Worm (Caenorhabditis elegans) whole organism, L3 larva: ENCODE measurements around the gene F45G2.7.

Experiments used
- R02D3.7 ChIP-seq: fragments of 150-350 bp; optimal IDR thresholded peaks from 2 replicates; lab custom pipeline; 2014; ENCODE audit warnings: missing biosample characterization, missing genetic modification characterization
- ZK546.5 ChIP-seq: sonication (generic microtip); optimal IDR thresholded peaks from 2 replicates; lab custom pipeline; 2017; ENCODE audit warnings: missing biosample characterization, missing genetic modification characterization
- ceh-16 ChIP-seq: sonication (generic microtip); optimal IDR thresholded peaks from 2 replicates; lab custom pipeline; 2017; ENCODE audit warnings: missing biosample characterization, missing genetic modification characterization
- ceh-28 ChIP-seq: fragments of 150-350 bp; optimal IDR thresholded peaks from 2 replicates; lab custom pipeline; 2014; ENCODE audit warnings: missing biosample characterization, missing genetic modification reagents, missing genetic modification characterization
- ceh-82 ChIP-seq: fragments of 150-350 bp; optimal IDR thresholded peaks from 2 replicates; lab custom pipeline; 2014; ENCODE audit warnings: missing biosample characterization, missing genetic modification characterization
- ceh-9 ChIP-seq: sonication (generic microtip); optimal IDR thresholded peaks from 2 replicates; lab custom pipeline; 2018; ENCODE audit warnings: missing biosample characterization, missing genetic modification characterization
- daf-12 ChIP-seq: fragments of 150-350 bp; optimal IDR thresholded peaks from 2 replicates; lab custom pipeline; 2014; ENCODE audit warnings: missing biosample characterization, missing genetic modification reagents, missing genetic modification characterization
- egl-27 ChIP-seq: sonication (generic microtip); optimal IDR thresholded peaks from 4 replicates; lab custom pipeline; 2017; ENCODE audit warnings: missing biosample characterization, missing genetic modification reagents, missing genetic modification characterization
- elt-1 ChIP-seq: fragments of 150-350 bp; optimal IDR thresholded peaks from 2 replicates; lab custom pipeline; 2014; ENCODE audit warnings: missing biosample characterization, missing genetic modification characterization
- elt-2 ChIP-seq: sonication (generic microtip); optimal IDR thresholded peaks from 2 replicates; lab custom pipeline; 2016; ENCODE audit warnings: missing genetic modification reagents, mild to moderate bottlenecking, missing genetic modification characterization, missing compliant biosample characterization
- elt-3 ChIP-seq, 3 experiments: fragments of 150-350 bp in 1 of 3; sonication (generic microtip) in 2 of 3; optimal IDR thresholded peaks; 2 replicates in 2 of 3; 4 replicates in 1 of 3; lab custom pipeline; 2014 to 2017; ENCODE audit warnings: missing biosample characterization in 3 of 3, missing genetic modification characterization in 3 of 3
- eor-1 ChIP-seq, 2 experiments: fragments of 150-350 bp; optimal IDR thresholded peaks; 2 replicates each; lab custom pipeline; 2014 to 2018; ENCODE audit warnings: missing biosample characterization in 2 of 2, missing genetic modification characterization in 2 of 2
- fkh-10 ChIP-seq: sonication (generic microtip); optimal IDR thresholded peaks from 2 replicates; lab custom pipeline; 2017; ENCODE audit warnings: missing biosample characterization, missing genetic modification reagents, missing genetic modification characterization
- fkh-2 ChIP-seq: fragments of 150-350 bp; optimal IDR thresholded peaks from 2 replicates; lab custom pipeline; 2014; ENCODE audit warnings: missing biosample characterization, missing genetic modification reagents, missing genetic modification characterization
- hmg-11 ChIP-seq: sonication (generic microtip); optimal IDR thresholded peaks from 2 replicates; lab custom pipeline; 2016; ENCODE audit warnings: missing genetic modification characterization, missing compliant biosample characterization
- jun-1 ChIP-seq: fragments of 150-350 bp; optimal IDR thresholded peaks from 2 replicates; lab custom pipeline; 2014; ENCODE audit warnings: missing biosample characterization, missing genetic modification reagents, missing genetic modification characterization
- lin-15B ChIP-seq: fragments of 150-350 bp; optimal IDR thresholded peaks from 2 replicates; lab custom pipeline; 2014; ENCODE audit warnings: missing biosample characterization, missing genetic modification characterization
- lin-39 ChIP-seq: fragments of 150-350 bp; optimal IDR thresholded peaks from 2 replicates; lab custom pipeline; 2018; ENCODE audit warnings: missing biosample characterization, missing genetic modification reagents, missing genetic modification characterization
- lsy-12 ChIP-seq: sonication (generic microtip); optimal IDR thresholded peaks from 2 replicates; lab custom pipeline; 2016; ENCODE audit warnings: mild to moderate bottlenecking, missing genetic modification characterization, missing compliant biosample characterization
- mdl-1 ChIP-seq: fragments of 150-350 bp; optimal IDR thresholded peaks from 2 replicates; lab custom pipeline; 2014; ENCODE audit warnings: missing biosample characterization, missing genetic modification characterization
- mml-1 ChIP-seq: fragments of 150-350 bp; sonication (generic microtip); optimal IDR thresholded peaks from 3 replicates; lab custom pipeline; 2014; ENCODE audit warnings: missing biosample characterization, missing genetic modification characterization
- nfya-1 ChIP-seq: sonication (generic microtip); optimal IDR thresholded peaks from 2 replicates; lab custom pipeline; 2017; ENCODE audit warnings: missing genetic modification characterization, mild to moderate bottlenecking, missing compliant biosample characterization, antibody characterized with exemption, moderate library complexity; ENCODE audit not compliant: insufficient read depth
- nhr-11 ChIP-seq: fragments of 150-350 bp; optimal IDR thresholded peaks from 2 replicates; lab custom pipeline; 2014; ENCODE audit warnings: missing biosample characterization, missing genetic modification characterization
- nhr-12 ChIP-seq: fragments of 150-350 bp; optimal IDR thresholded peaks from 2 replicates; lab custom pipeline; 2014; ENCODE audit warnings: missing biosample characterization, missing genetic modification characterization
- nhr-237 ChIP-seq: fragments of 150-350 bp; optimal IDR thresholded peaks from 2 replicates; lab custom pipeline; 2014; ENCODE audit warnings: missing biosample characterization, missing genetic modification characterization
- nhr-67 ChIP-seq: fragments of 150-350 bp; optimal IDR thresholded peaks from 2 replicates; lab custom pipeline; 2014; ENCODE audit warnings: missing biosample characterization, missing genetic modification characterization
- nhr-76 ChIP-seq: fragments of 150-350 bp; sonication (generic microtip); optimal IDR thresholded peaks from 5 replicates; lab custom pipeline; 2014; ENCODE audit warnings: missing biosample characterization, missing genetic modification characterization
- pha-4 ChIP-seq: fragments of 150-350 bp; optimal IDR thresholded peaks from 2 replicates; lab custom pipeline; 2014; ENCODE audit warnings: missing biosample characterization, missing genetic modification reagents, missing genetic modification characterization
- pqm-1 ChIP-seq: fragments of 150-350 bp; optimal IDR thresholded peaks from 2 replicates; lab custom pipeline; 2017; ENCODE audit warnings: missing biosample characterization, missing genetic modification characterization, inconsistent platforms
- skn-1 ChIP-seq: fragments of 150-350 bp; optimal IDR thresholded peaks from 2 replicates; lab custom pipeline; 2014; ENCODE audit warnings: missing biosample characterization, missing genetic modification characterization
- snpc-4 ChIP-seq: fragments of 150-350 bp; optimal IDR thresholded peaks from 2 replicates; lab custom pipeline; 2014; ENCODE audit warnings: missing biosample characterization, missing genetic modification characterization
- tbx-2 ChIP-seq: sonication (generic microtip); optimal IDR thresholded peaks from 2 replicates; lab custom pipeline; 2016; ENCODE audit warnings: mild to moderate bottlenecking, missing genetic modification characterization, missing compliant biosample characterization
- unc-62 ChIP-seq: fragments of 150-350 bp; sonication (generic microtip); optimal IDR thresholded peaks from 4 replicates; lab custom pipeline; 2014; ENCODE audit warnings: missing biosample characterization, missing genetic modification reagents, missing genetic modification characterization
- ztf-11 ChIP-seq: fragments of 150-350 bp; optimal IDR thresholded peaks from 2 replicates; lab custom pipeline; 2014; ENCODE audit warnings: missing biosample characterization, missing genetic modification characterization
- ztf-4 ChIP-seq: fragments of 150-350 bp; optimal IDR thresholded peaks from 2 replicates; lab custom pipeline; 2014; ENCODE audit warnings: missing biosample characterization, missing genetic modification characterization

F45G2.7 gene

DNA sequence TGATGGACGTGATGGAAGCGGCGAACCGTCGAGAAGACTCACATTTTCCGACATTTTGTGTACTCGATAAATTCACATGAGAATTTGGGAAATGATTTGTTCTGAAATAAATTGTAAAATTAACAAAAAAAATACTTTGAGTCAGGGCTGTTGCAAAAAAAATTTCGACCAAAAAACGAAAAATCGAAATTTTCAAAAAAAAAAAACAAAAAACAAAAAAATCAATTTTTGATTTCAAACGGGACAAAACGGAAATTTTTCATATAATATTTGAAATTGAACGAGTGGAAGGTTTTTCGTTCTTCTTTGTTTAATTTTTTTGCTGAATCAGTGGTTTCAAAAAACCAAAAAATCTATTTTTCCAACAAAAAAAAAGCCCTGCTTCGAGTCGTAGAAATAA is 20.9 kb upstream of the F45G2.7 start, which contains the start of gene cua-1:
cua-1 (minus strand) TSS at position 101 of the 400 bp plus-strand sequence.
- TF ChIP-seq nhr-76 (tag; lab: Kevin White, UChicago) (no peak), ceh-28 (no peak), ceh-9 (tag; lab: Kevin White, UChicago) (no peak), lsy-12 (tag; lab: Kevin White, UChicago) (no peak), pqm-1 (tag; lab: Kevin White, UChicago) (no peak), daf-12 (no peak), elt-3 (tag; optimal IDR thresholded peaks at IDR 0.05; lab: Kevin White, UChicago) (no peak), mdl-1 (tag; lab: Kevin White, UChicago) (no peak)

DNA sequence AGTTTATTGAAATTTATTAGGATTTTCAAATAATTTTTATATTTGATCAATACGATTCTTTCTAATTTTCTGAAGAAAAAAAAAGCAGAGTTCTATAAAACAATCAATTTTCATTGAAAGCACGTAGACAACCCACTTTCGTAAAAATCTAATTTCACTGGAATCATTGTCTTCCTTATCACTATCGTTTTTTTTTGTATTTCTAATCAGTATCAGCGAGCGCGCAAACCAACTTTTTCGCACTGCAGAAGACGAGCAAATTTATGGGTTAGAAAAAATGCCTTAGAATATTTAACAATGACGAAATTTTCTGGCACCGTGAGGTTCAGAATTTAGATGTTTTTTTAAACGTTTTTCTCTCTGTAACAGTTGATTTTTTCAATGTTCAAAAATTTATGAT is 18.5 kb upstream of the F45G2.7 start:
- TF ChIP-seq elt-2 (tag; lab: Kevin White, UChicago) (peak; percentile 62), daf-12 (no peak)

DNA sequence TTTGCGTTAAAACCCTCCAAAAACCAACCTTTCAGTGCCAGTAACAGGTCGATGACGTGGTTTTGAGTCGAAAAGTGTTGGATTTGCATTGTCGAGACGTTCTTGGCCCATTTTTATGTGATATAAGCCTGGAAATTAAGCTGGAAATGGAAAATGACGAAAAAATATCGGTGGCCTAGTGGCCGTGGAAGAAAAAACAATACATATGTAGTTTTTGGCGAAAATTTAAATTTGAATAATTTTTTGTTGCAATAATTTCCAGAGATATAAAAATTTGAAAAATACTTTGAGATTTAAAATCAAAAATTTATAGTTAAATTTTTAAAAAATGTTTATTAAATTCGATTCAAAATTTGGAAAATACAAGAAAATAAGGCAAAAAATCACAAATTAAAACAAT is 5.1 kb upstream of the F45G2.7 start, which contains the start of gene ciao-2B:
ciao-2B (minus strand) TSS at position 130 of the 400 bp plus-strand sequence.
- TF ChIP-seq mml-1: no peak
- peak; percentile 44 for TF ChIP-seq nfya-1 (tag; lab: Kevin White, UChicago)
- TF ChIP-seq elt-2 (tag; lab: Kevin White, UChicago): no peak
- TF ChIP-seq daf-12: no peak
- TF ChIP-seq jun-1 (tag; lab: Kevin White, UChicago): no peak
- TF ChIP-seq nhr-12 (tag; lab: Kevin White, UChicago): no peak
- TF ChIP-seq lin-39 (tag; lab: Kevin White, UChicago): no peak
- TF ChIP-seq skn-1 (tag; lab: Kevin White, UChicago): peak; percentile 24
- no peak for TF ChIP-seq nhr-237
- peak; percentile 23 for TF ChIP-seq lin-15B (tag; lab: Kevin White, UChicago)
- no peak for TF ChIP-seq ceh-16 (tag; lab: Kevin White, UChicago)
- no peak for TF ChIP-seq mdl-1 (tag; lab: Kevin White, UChicago)
- no peak for TF ChIP-seq lsy-12 (tag; lab: Kevin White, UChicago)
- TF ChIP-seq ZK546.5 (tag; lab: Kevin White, UChicago): no peak
- TF ChIP-seq egl-27 (tag; lab: Kevin White, UChicago): no peak
- no peak for TF ChIP-seq fkh-2 (tag; lab: Kevin White, UChicago)
- TF ChIP-seq hmg-11: no peak
- no peak for TF ChIP-seq fkh-10 (GFP tag; lab: Kevin White, UChicago)
- TF ChIP-seq eor-1 (tag; optimal IDR thresholded peaks at IDR 0.05; lab: Kevin White, UChicago): no peak
- no peak for TF ChIP-seq unc-62 (GFP tag; lab: Kevin White, UChicago)
- no peak for TF ChIP-seq elt-1 (tag; lab: Kevin White, UChicago)
- peak; percentile 57 for TF ChIP-seq pha-4 (tag; lab: Kevin White, UChicago)
- no peak for TF ChIP-seq elt-3 (tag; optimal IDR thresholded peaks at IDR 0.05; lab: Kevin White, UChicago)
- peak; percentile 27 for TF ChIP-seq ceh-28
- TF ChIP-seq nhr-11: no peak

DNA sequence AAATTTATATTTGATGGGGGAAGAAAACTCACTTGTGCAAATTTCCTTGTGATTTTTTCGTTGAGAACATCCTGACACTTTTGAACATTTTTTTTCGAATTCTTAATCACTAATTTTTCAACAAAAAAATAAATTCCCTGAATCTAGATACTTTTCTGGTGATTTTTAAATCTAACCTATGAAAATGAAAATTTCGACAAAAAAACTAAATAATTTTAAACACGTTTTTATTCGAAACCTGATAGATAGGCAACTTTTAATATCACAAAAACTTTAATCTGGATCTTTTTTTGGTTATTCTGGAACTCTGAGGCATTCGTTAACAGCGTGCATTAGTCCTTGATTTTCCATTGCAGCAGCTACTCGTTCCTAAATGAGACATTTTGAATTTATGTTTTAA is 2.5 kb upstream of the F45G2.7 start, which contains the start of gene F45G2.9:
F45G2.9 (minus strand) TSS at position 101 of the 400 bp plus-strand sequence.
- TF ChIP-seq ZK546.5 (tag; lab: Kevin White, UChicago) (no peak), ztf-4 (tag; lab: Kevin White, UChicago) (no peak), tbx-2 (tag; lab: Kevin White, UChicago) (no peak), fkh-10 (GFP tag; lab: Kevin White, UChicago) (no peak), R02D3.7 (no peak), ztf-11 (tag; lab: Kevin White, UChicago) (no peak), hmg-11 (no peak), elt-3 (tag; optimal IDR thresholded peaks at IDR 0.05; lab: Kevin White, UChicago) (no peak), egl-27 (tag; lab: Kevin White, UChicago) (no peak), snpc-4 (tag; lab: Kevin White, UChicago) (no peak), nfya-1 (tag; lab: Kevin White, UChicago) (no peak), ceh-82 (tag; lab: Kevin White, UChicago) (no peak), nhr-67 (tag; lab: Kevin White, UChicago) (no peak)
